Fruit fly (Drosophila melanogaster) whole organism, pupa: ENCODE measurements around the gene Gr94a.

Source experiments
- CG14655 ChIP-seq: fragments of 200-800 bp; sonication (Bioruptor generic); optimal IDR thresholded peaks from 3 replicates; lab custom pipeline; 2017; ENCODE audit warnings: mild to moderate bottlenecking, missing biosample characterization, missing genetic modification reagents, missing genetic modification characterization
- CG34367 ChIP-seq: fragments of 200-800 bp; sonication (Bioruptor generic); optimal IDR thresholded peaks from 2 replicates; lab custom pipeline; 2018; ENCODE audit warnings: missing biosample characterization, mild to moderate bottlenecking, missing genetic modification characterization
- CG4496 ChIP-seq: fragments of 200-800 bp; sonication (Bioruptor generic); IDR thresholded peaks from 3 replicates; pipeline ENCODE4 v1.3.6; 2022; ENCODE audit warnings: missing biosample characterization, missing genetic modification characterization
- Pif1B ChIP-seq: fragments of 200-800 bp; sonication (Bioruptor generic); optimal IDR thresholded peaks from 3 replicates; lab custom pipeline; 2016; ENCODE audit warnings: missing biosample characterization, missing genetic modification characterization

DNA sequence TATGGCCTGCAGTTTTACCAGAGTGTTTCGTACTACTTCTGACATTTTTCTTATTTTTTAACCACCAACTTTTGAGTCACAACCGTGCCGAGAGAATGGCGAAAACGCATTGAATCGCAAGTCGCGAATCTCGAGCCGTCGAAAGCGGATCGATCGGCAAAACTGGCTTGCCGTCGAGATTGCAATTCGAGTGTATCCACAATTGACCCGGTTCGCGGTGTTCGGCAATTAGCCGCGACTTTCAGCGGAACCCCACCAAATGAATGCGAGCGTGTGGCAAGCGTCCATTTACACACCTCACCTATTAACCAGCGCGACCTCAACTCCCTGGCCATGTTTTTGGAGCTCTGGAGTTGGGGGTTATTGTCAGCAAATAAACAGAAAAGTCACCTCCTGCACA lies 16.0 kb upstream of the Gr94a start, which contains the start of gene CG13833:
- TF ChIP-seq CG14655 (GFP tag; lab: Kevin White, UChicago) (no peak), CG34367 (no peak), Pif1B (GFP tag; lab: Kevin White, UChicago) (no peak), CG4496 (0 out of 3 replicates have a peak, but pooled peaks have one; percentile 34)
